Fruit fly (Drosophila melanogaster) whole organism, pupa: ENCODE data around the gene CG10970.

Experiments used
- CG10348 ChIP-seq: fragments of 200-800 bp; sonication (Bioruptor generic); IDR thresholded peaks from 2 replicates; pipeline ENCODE4 v1.3.6; 2022; ENCODE audit warnings: missing biosample characterization, missing genetic modification characterization
- CG13204 ChIP-seq: fragments of 200-800 bp; sonication (Bioruptor generic); optimal IDR thresholded peaks from 2 replicates; lab custom pipeline; 2018; ENCODE audit warnings: missing biosample characterization, mild to moderate bottlenecking, missing genetic modification characterization, moderate library complexity
- CG14655 ChIP-seq: fragments of 200-800 bp; sonication (Bioruptor generic); optimal IDR thresholded peaks from 3 replicates; lab custom pipeline; 2017; ENCODE audit warnings: mild to moderate bottlenecking, missing biosample characterization, missing genetic modification reagents, missing genetic modification characterization
- CG15710 ChIP-seq: fragments of 200-800 bp; sonication (Bioruptor generic); optimal IDR thresholded peaks from 2 replicates; lab custom pipeline; 2018; ENCODE audit warnings: missing biosample characterization, mild to moderate bottlenecking, missing genetic modification characterization, moderate library complexity
- CG17806 ChIP-seq: fragments of 200-800 bp; sonication (Bioruptor generic); optimal IDR thresholded peaks from 2 replicates; lab custom pipeline; 2018; ENCODE audit warnings: missing biosample characterization, mild to moderate bottlenecking, missing genetic modification characterization, moderate library complexity
- CG34367 ChIP-seq: fragments of 200-800 bp; sonication (Bioruptor generic); optimal IDR thresholded peaks from 2 replicates; lab custom pipeline; 2018; ENCODE audit warnings: missing biosample characterization, mild to moderate bottlenecking, missing genetic modification characterization
- CG8159 ChIP-seq: fragments of 200-800 bp; sonication (Bioruptor generic); optimal IDR thresholded peaks from 3 replicates; lab custom pipeline; 2018; ENCODE audit warnings: missing biosample characterization, mild to moderate bottlenecking, missing genetic modification characterization, moderate library complexity
- CG8301 ChIP-seq: fragments of 200-800 bp; sonication (Bioruptor generic); optimal IDR thresholded peaks from 2 replicates; lab custom pipeline; 2018; ENCODE audit warnings: missing biosample characterization, mild to moderate bottlenecking, missing genetic modification characterization
- CG9948 ChIP-seq: fragments of 200-800 bp; sonication (Bioruptor generic); optimal IDR thresholded peaks from 2 replicates; lab custom pipeline; 2018; ENCODE audit warnings: missing biosample characterization, mild to moderate bottlenecking, missing genetic modification characterization, moderate library complexity
- D1 ChIP-seq: fragments of 200-800 bp; sonication (Bioruptor generic); optimal IDR thresholded peaks from 2 replicates; lab custom pipeline; 2018; ENCODE audit warnings: missing biosample characterization, mild to moderate bottlenecking, missing genetic modification characterization, moderate library complexity
- EcR ChIP-seq: fragments of 200-800 bp; sonication (Bioruptor generic); optimal IDR thresholded peaks from 3 replicates; lab custom pipeline; 2019; ENCODE audit warnings: missing biosample characterization, missing genetic modification characterization, mild to moderate bottlenecking, moderate library complexity, missing genetic modification reagents
- Ets98B ChIP-seq: fragments of 200-800 bp; sonication (Bioruptor generic); IDR thresholded peaks from 2 replicates; pipeline ENCODE4 v1.3.6; 2022; ENCODE audit warnings: missing biosample characterization, missing genetic modification characterization
- Pif1B ChIP-seq: fragments of 200-800 bp; sonication (Bioruptor generic); optimal IDR thresholded peaks from 3 replicates; lab custom pipeline; 2016; ENCODE audit warnings: missing biosample characterization, missing genetic modification characterization
- gl ChIP-seq: fragments of 200-800 bp; sonication (Bioruptor generic); optimal IDR thresholded peaks from 2 replicates; lab custom pipeline; 2018; ENCODE audit warnings: missing biosample characterization, mild to moderate bottlenecking, missing genetic modification characterization

DNA sequence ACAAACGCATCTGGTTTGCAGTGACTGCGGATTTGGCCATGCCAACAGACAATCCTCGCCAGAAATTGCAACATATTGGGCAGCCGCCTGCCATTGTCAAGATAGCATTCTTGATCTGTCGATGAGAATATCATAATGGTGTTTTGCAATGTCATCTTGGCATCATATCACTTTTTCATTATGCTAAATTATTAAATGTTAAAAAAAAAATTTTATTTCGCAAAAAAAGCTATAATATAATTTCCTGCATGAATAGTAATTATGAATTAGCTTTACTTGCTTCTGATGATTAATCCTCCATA is 18.8 kb upstream of the CG10970 start:
- TF ChIP-seq CG17806 (tag; lab: Kevin White, UChicago) (no peak), CG34367 (tag; lab: Kevin White, UChicago) (no peak), EcR (no peak), Ets98B (GFP tag; lab: Robert Waterston, UW) (no peak), CG9948 (tag; lab: Kevin White, UChicago) (no peak), D1 (no peak), CG15710 (tag; lab: Kevin White, UChicago) (no peak), CG8301 (tag; lab: Kevin White, UChicago) (no peak), CG14655 (GFP tag; lab: Kevin White, UChicago) (no peak), CG13204 (GFP tag; lab: Kevin White, UChicago) (no peak), CG8159 (tag; lab: Kevin White, UChicago) (no peak), gl (tag; lab: Kevin White, UChicago) (no peak), CG10348 (GFP tag; lab: Robert Waterston, UW) (no peak), Pif1B (GFP tag; lab: Kevin White, UChicago) (no peak)
